Worm (Caenorhabditis elegans) whole organism, L3 larva: ENCODE measurements around the gene ttr-43.

Experiments
- R02D3.7 ChIP-seq: fragments of 150-350 bp; optimal IDR thresholded peaks from 2 replicates; lab custom pipeline; 2014; ENCODE audit warnings: missing biosample characterization, missing genetic modification characterization
- ZK546.5 ChIP-seq: sonication (generic microtip); optimal IDR thresholded peaks from 2 replicates; lab custom pipeline; 2017; ENCODE audit warnings: missing biosample characterization, missing genetic modification characterization
- ama-1 ChIP-seq: fragments of 150-350 bp; optimal IDR thresholded peaks from 2 replicates; lab custom pipeline; 2018
- ceh-28 ChIP-seq: fragments of 150-350 bp; optimal IDR thresholded peaks from 2 replicates; lab custom pipeline; 2014; ENCODE audit warnings: missing biosample characterization, missing genetic modification reagents, missing genetic modification characterization
- ceh-82 ChIP-seq: fragments of 150-350 bp; optimal IDR thresholded peaks from 2 replicates; lab custom pipeline; 2014; ENCODE audit warnings: missing biosample characterization, missing genetic modification characterization
- ceh-9 ChIP-seq: sonication (generic microtip); optimal IDR thresholded peaks from 2 replicates; lab custom pipeline; 2018; ENCODE audit warnings: missing biosample characterization, missing genetic modification characterization
- daf-12 ChIP-seq: fragments of 150-350 bp; optimal IDR thresholded peaks from 2 replicates; lab custom pipeline; 2014; ENCODE audit warnings: missing biosample characterization, missing genetic modification reagents, missing genetic modification characterization
- egl-27 ChIP-seq: sonication (generic microtip); optimal IDR thresholded peaks from 4 replicates; lab custom pipeline; 2017; ENCODE audit warnings: missing biosample characterization, missing genetic modification reagents, missing genetic modification characterization
- egl-5 ChIP-seq: fragments of 150-350 bp; optimal IDR thresholded peaks from 2 replicates; lab custom pipeline; 2017; ENCODE audit warnings: missing biosample characterization, missing genetic modification reagents, missing genetic modification characterization, inconsistent platforms
- elt-1 ChIP-seq: fragments of 150-350 bp; optimal IDR thresholded peaks from 2 replicates; lab custom pipeline; 2014; ENCODE audit warnings: missing biosample characterization, missing genetic modification characterization
- eor-1 ChIP-seq, 2 experiments: fragments of 150-350 bp; optimal IDR thresholded peaks; 2 replicates each; lab custom pipeline; 2014 to 2018; ENCODE audit warnings: missing biosample characterization in 2 of 2, missing genetic modification characterization in 2 of 2
- fkh-2 ChIP-seq: fragments of 150-350 bp; optimal IDR thresholded peaks from 2 replicates; lab custom pipeline; 2014; ENCODE audit warnings: missing biosample characterization, missing genetic modification reagents, missing genetic modification characterization
- fos-1 ChIP-seq: fragments of 150-350 bp; optimal IDR thresholded peaks from 2 replicates; lab custom pipeline; 2014; ENCODE audit warnings: missing biosample characterization, missing genetic modification characterization
- hmg-11 ChIP-seq: sonication (generic microtip); optimal IDR thresholded peaks from 2 replicates; lab custom pipeline; 2016; ENCODE audit warnings: missing genetic modification characterization, missing compliant biosample characterization
- jun-1 ChIP-seq: fragments of 150-350 bp; optimal IDR thresholded peaks from 2 replicates; lab custom pipeline; 2014; ENCODE audit warnings: missing biosample characterization, missing genetic modification reagents, missing genetic modification characterization
- lin-15B ChIP-seq: fragments of 150-350 bp; optimal IDR thresholded peaks from 2 replicates; lab custom pipeline; 2014; ENCODE audit warnings: missing biosample characterization, missing genetic modification characterization
- lsy-12 ChIP-seq: sonication (generic microtip); optimal IDR thresholded peaks from 2 replicates; lab custom pipeline; 2016; ENCODE audit warnings: mild to moderate bottlenecking, missing genetic modification characterization, missing compliant biosample characterization
- mdl-1 ChIP-seq: fragments of 150-350 bp; optimal IDR thresholded peaks from 2 replicates; lab custom pipeline; 2014; ENCODE audit warnings: missing biosample characterization, missing genetic modification characterization
- nfya-1 ChIP-seq: sonication (generic microtip); optimal IDR thresholded peaks from 2 replicates; lab custom pipeline; 2017; ENCODE audit warnings: missing genetic modification characterization, mild to moderate bottlenecking, missing compliant biosample characterization, antibody characterized with exemption, moderate library complexity; ENCODE audit not compliant: insufficient read depth
- nhr-11 ChIP-seq: fragments of 150-350 bp; optimal IDR thresholded peaks from 2 replicates; lab custom pipeline; 2014; ENCODE audit warnings: missing biosample characterization, missing genetic modification characterization
- nhr-23 ChIP-seq: fragments of 150-350 bp; optimal IDR thresholded peaks from 2 replicates; lab custom pipeline; 2014; ENCODE audit warnings: missing biosample characterization, missing genetic modification reagents, missing genetic modification characterization
- nhr-237 ChIP-seq: fragments of 150-350 bp; optimal IDR thresholded peaks from 2 replicates; lab custom pipeline; 2014; ENCODE audit warnings: missing biosample characterization, missing genetic modification characterization
- nhr-25 ChIP-seq: sonication (generic microtip); optimal IDR thresholded peaks from 2 replicates; lab custom pipeline; 2017; ENCODE audit warnings: missing biosample characterization, missing genetic modification characterization
- nhr-28 ChIP-seq: fragments of 150-350 bp; optimal IDR thresholded peaks from 2 replicates; lab custom pipeline; 2014; ENCODE audit warnings: missing biosample characterization, missing genetic modification characterization
- nhr-43 ChIP-seq: sonication (generic microtip); optimal IDR thresholded peaks from 2 replicates; lab custom pipeline; 2016; ENCODE audit warnings: mild to moderate bottlenecking, missing genetic modification characterization, missing compliant biosample characterization; ENCODE audit not compliant: poor library complexity, severe bottlenecking
- nhr-76 ChIP-seq: fragments of 150-350 bp; sonication (generic microtip); optimal IDR thresholded peaks from 5 replicates; lab custom pipeline; 2014; ENCODE audit warnings: missing biosample characterization, missing genetic modification characterization
- nhr-77 ChIP-seq: fragments of 150-350 bp; optimal IDR thresholded peaks from 2 replicates; lab custom pipeline; 2014; ENCODE audit warnings: missing biosample characterization, missing genetic modification characterization
- pha-4 ChIP-seq: fragments of 150-350 bp; optimal IDR thresholded peaks from 2 replicates; lab custom pipeline; 2014; ENCODE audit warnings: missing biosample characterization, missing genetic modification reagents, missing genetic modification characterization
- pqm-1 ChIP-seq: fragments of 150-350 bp; optimal IDR thresholded peaks from 2 replicates; lab custom pipeline; 2017; ENCODE audit warnings: missing biosample characterization, missing genetic modification characterization, inconsistent platforms
- sea-2 ChIP-seq: fragments of 150-350 bp; sonication (generic microtip); optimal IDR thresholded peaks from 4 replicates; lab custom pipeline; 2014; ENCODE audit warnings: missing biosample characterization, missing genetic modification reagents, missing genetic modification characterization
- skn-1 ChIP-seq: fragments of 150-350 bp; optimal IDR thresholded peaks from 2 replicates; lab custom pipeline; 2014; ENCODE audit warnings: missing biosample characterization, missing genetic modification characterization
- snpc-4 ChIP-seq: fragments of 150-350 bp; optimal IDR thresholded peaks from 2 replicates; lab custom pipeline; 2014; ENCODE audit warnings: missing biosample characterization, missing genetic modification characterization
- tbx-2 ChIP-seq: sonication (generic microtip); optimal IDR thresholded peaks from 2 replicates; lab custom pipeline; 2016; ENCODE audit warnings: mild to moderate bottlenecking, missing genetic modification characterization, missing compliant biosample characterization
- unc-39 ChIP-seq: sonication (generic microtip); optimal IDR thresholded peaks from 4 replicates; lab custom pipeline; 2017; ENCODE audit warnings: missing biosample characterization, missing genetic modification characterization
- unc-62 ChIP-seq: fragments of 150-350 bp; sonication (generic microtip); optimal IDR thresholded peaks from 4 replicates; lab custom pipeline; 2014; ENCODE audit warnings: missing biosample characterization, missing genetic modification reagents, missing genetic modification characterization
- zag-1 ChIP-seq: fragments of 150-350 bp; optimal IDR thresholded peaks from 2 replicates; lab custom pipeline; 2014; ENCODE audit warnings: missing biosample characterization, missing genetic modification characterization
- ztf-11 ChIP-seq: fragments of 150-350 bp; optimal IDR thresholded peaks from 2 replicates; lab custom pipeline; 2014; ENCODE audit warnings: missing biosample characterization, missing genetic modification characterization
- ztf-4 ChIP-seq: fragments of 150-350 bp; optimal IDR thresholded peaks from 2 replicates; lab custom pipeline; 2014; ENCODE audit warnings: missing biosample characterization, missing genetic modification characterization

ttr-43 gene

ce11 chrV:12564902-12565301, 25.6 kb downstream of the ttr-43 start:
- TF ChIP-seq nhr-76 (tag; lab: Kevin White, UChicago) (no peak), ceh-82 (tag; lab: Kevin White, UChicago) (no peak), elt-1 (tag; lab: Kevin White, UChicago) (no peak), nhr-237 (tag; lab: Kevin White, UChicago) (no peak), unc-39 (tag; lab: Kevin White, UChicago) (no peak), lsy-12 (tag; lab: Kevin White, UChicago) (no peak), nhr-23 (tag; lab: Kevin White, UChicago) (no peak), ceh-28 (tag; lab: Kevin White, UChicago) (no peak), fos-1 (tag; lab: Kevin White, UChicago) (no peak), nhr-77 (tag; lab: Kevin White, UChicago) (no peak), nhr-28 (tag; lab: Kevin White, UChicago) (no peak), ceh-9 (tag; lab: Kevin White, UChicago) (no peak), unc-62 (no peak), egl-27 (tag; lab: Kevin White, UChicago) (no peak), nhr-25 (tag; lab: Kevin White, UChicago) (no peak), tbx-2 (tag; lab: Kevin White, UChicago) (no peak)
- TF ChIP-seq, all 47 proteins: peak for 0

ce11 chrV:12563187-12563586, 27.3 kb downstream of the ttr-43 start, which contains the start of gene mrps-5:
mrps-5 (plus strand) TSS chrV:12563487.
- TF ChIP-seq lsy-12 (tag; lab: Kevin White, UChicago): no peak
- TF ChIP-seq pqm-1 (tag; lab: Kevin White, UChicago): no peak
- no peak for TF ChIP-seq daf-12 (tag; lab: Kevin White, UChicago)
- no peak for TF ChIP-seq ztf-4 (tag; lab: Kevin White, UChicago)
- no peak for TF ChIP-seq nhr-43 (tag; lab: Kevin White, UChicago)
- no peak for TF ChIP-seq snpc-4
- TF ChIP-seq elt-1 (tag; lab: Kevin White, UChicago): no peak
- no peak for TF ChIP-seq zag-1
- no peak for TF ChIP-seq pha-4 (tag; lab: Kevin White, UChicago)
- TF ChIP-seq eor-1 (tag; optimal IDR thresholded peaks at IDR 0.05; lab: Kevin White, UChicago): no peak
- TF ChIP-seq ama-1 (lab: Kevin White, UChicago): no peak
- no peak for TF ChIP-seq ceh-9 (tag; lab: Kevin White, UChicago)
- TF ChIP-seq ztf-11: no peak
- TF ChIP-seq mdl-1 (tag; lab: Kevin White, UChicago): no peak
- no peak for TF ChIP-seq skn-1
- no peak for TF ChIP-seq nhr-11
- TF ChIP-seq, all 47 proteins: peak for 0

- TF ChIP-seq egl-27 (tag; lab: Kevin White, UChicago): no peak
- TF ChIP-seq nhr-23 (tag; lab: Kevin White, UChicago): no peak
- TF ChIP-seq tbx-2 (tag; lab: Kevin White, UChicago): no peak
- no peak for TF ChIP-seq jun-1 (tag; lab: Kevin White, UChicago)
- no peak for TF ChIP-seq fkh-2 (tag; lab: Kevin White, UChicago)
- no peak for TF ChIP-seq ceh-9 (tag; lab: Kevin White, UChicago)
- TF ChIP-seq nhr-43 (tag; lab: Kevin White, UChicago): no peak
- no peak for TF ChIP-seq ceh-82 (tag; lab: Kevin White, UChicago)
- no peak for TF ChIP-seq nfya-1 (tag; lab: Kevin White, UChicago)
- TF ChIP-seq zag-1: no peak
- TF ChIP-seq nhr-237 (tag; lab: Kevin White, UChicago): no peak
- no peak for TF ChIP-seq egl-5 (tag; lab: Kevin White, UChicago)
- TF ChIP-seq daf-12 (tag; lab: Kevin White, UChicago): no peak
- TF ChIP-seq ama-1 (lab: Kevin White, UChicago): no peak
- no peak for TF ChIP-seq ZK546.5
- TF ChIP-seq pqm-1 (tag; lab: Kevin White, UChicago): no peak
- TF ChIP-seq fos-1 (tag; lab: Kevin White, UChicago): no peak
- peak; percentile 4 for TF ChIP-seq lin-15B
- TF ChIP-seq hmg-11 (tag; lab: Kevin White, UChicago): peak; percentile 1
- TF ChIP-seq R02D3.7 (tag; lab: Kevin White, UChicago): peak; percentile 59
- no peak for TF ChIP-seq sea-2 (GFP tag; lab: Kevin White, UChicago)
- no peak for TF ChIP-seq nhr-28 (tag; lab: Kevin White, UChicago)
- TF ChIP-seq ceh-28 (tag; lab: Kevin White, UChicago): no peak
Measured at ce11 chrV:12560328-12560782, 30.1 kb downstream of the ttr-43 start, which contains the start of gene sel-1. sel-1 (plus strand) TSS chrV:12560732.
